Fruit fly (Drosophila melanogaster) whole organism, prepupa: Measurements from ENCODE around the gene CG8675.

Experiments used
- Blimp-1 ChIP-seq: fragments of 200-800 bp; sonication (Bioruptor generic); optimal IDR thresholded peaks from 3 replicates; lab custom pipeline; 2017; ENCODE audit warnings: missing biosample characterization, missing genetic modification characterization, mild to moderate bottlenecking, moderate library complexity, missing genetic modification reagents
- CG10631 ChIP-seq: fragments of 200-800 bp; sonication (Bioruptor generic); optimal IDR thresholded peaks from 2 replicates; lab custom pipeline; 2016; ENCODE audit warnings: missing biosample characterization, missing genetic modification characterization
- CG10669 ChIP-seq: fragments of 200-800 bp; sonication (Bioruptor generic); optimal IDR thresholded peaks from 3 replicates; lab custom pipeline; 2018; ENCODE audit warnings: missing biosample characterization, mild to moderate bottlenecking, missing genetic modification characterization, moderate library complexity
- CG11762 ChIP-seq: fragments of 200-800 bp; sonication (Bioruptor generic); optimal IDR thresholded peaks from 3 replicates; lab custom pipeline; 2016; ENCODE audit warnings: missing biosample characterization, missing genetic modification characterization; ENCODE audit not compliant: insufficient read depth
- CG11902 ChIP-seq: fragments of 200-800 bp; sonication (Bioruptor generic); optimal IDR thresholded peaks from 3 replicates; lab custom pipeline; 2016; ENCODE audit warnings: missing biosample characterization, missing genetic modification characterization
- CG1621 ChIP-seq: fragments of 200-800 bp; sonication (Bioruptor generic); optimal IDR thresholded peaks from 3 replicates; lab custom pipeline; 2018; ENCODE audit warnings: missing biosample characterization, mild to moderate bottlenecking, missing genetic modification characterization
- CG16779 ChIP-seq: fragments of 200-800 bp; sonication (Bioruptor generic); optimal IDR thresholded peaks from 3 replicates; lab custom pipeline; 2017; ENCODE audit warnings: missing biosample characterization, mild to moderate bottlenecking, missing genetic modification characterization
- CG3032 ChIP-seq: fragments of 200-800 bp; optimal IDR thresholded peaks from 2 replicates; lab custom pipeline; 2019; ENCODE audit warnings: missing biosample characterization, mild to moderate bottlenecking, missing genetic modification characterization, moderate library complexity
- CG31627 ChIP-seq: fragments of 200-800 bp; sonication (Bioruptor generic); optimal IDR thresholded peaks from 3 replicates; lab custom pipeline; 2016; ENCODE audit warnings: missing biosample characterization, missing genetic modification characterization
- CG32006 ChIP-seq: fragments of 200-800 bp; sonication (Bioruptor generic); optimal IDR thresholded peaks from 3 replicates; lab custom pipeline; 2017; ENCODE audit warnings: missing biosample characterization, mild to moderate bottlenecking, missing genetic modification characterization
- CG34406 ChIP-seq: fragments of 200-800 bp; sonication (Bioruptor generic); optimal IDR thresholded peaks from 3 replicates; lab custom pipeline; 2016; ENCODE audit warnings: missing biosample characterization, missing genetic modification characterization
- CG3919 ChIP-seq: fragments of 200-800 bp; sonication (Bioruptor generic); optimal IDR thresholded peaks from 3 replicates; lab custom pipeline; 2016; ENCODE audit warnings: missing biosample characterization, missing genetic modification characterization
- CG6163 ChIP-seq: fragments of 200-800 bp; sonication (Bioruptor generic); IDR thresholded peaks from 3 replicates; pipeline ENCODE4 v1.3.6; 2022; ENCODE audit warnings: missing biosample characterization, missing genetic modification characterization
- CG6276 ChIP-seq: fragments of 200-800 bp; sonication (Bioruptor generic); optimal IDR thresholded peaks from 2 replicates; lab custom pipeline; 2017; ENCODE audit warnings: missing biosample characterization, mild to moderate bottlenecking, missing genetic modification characterization
- CG6808 ChIP-seq: fragments of 200-800 bp; sonication (Bioruptor generic); optimal IDR thresholded peaks from 3 replicates; lab custom pipeline; 2017; ENCODE audit warnings: missing biosample characterization, missing genetic modification characterization, mild to moderate bottlenecking, moderate library complexity, missing genetic modification reagents
- CG6854 ChIP-seq: fragments of 200-800 bp; sonication (Bioruptor generic); optimal IDR thresholded peaks from 2 replicates; lab custom pipeline; 2017; ENCODE audit warnings: missing biosample characterization, mild to moderate bottlenecking, missing genetic modification characterization
- CG7368 ChIP-seq: fragments of 200-800 bp; sonication (Bioruptor generic); optimal IDR thresholded peaks from 3 replicates; lab custom pipeline; 2016; ENCODE audit warnings: missing biosample characterization, missing genetic modification characterization
- CG8319 ChIP-seq: fragments of 200-800 bp; sonication (Bioruptor generic); optimal IDR thresholded peaks from 3 replicates; lab custom pipeline; 2016; ENCODE audit warnings: missing biosample characterization, missing genetic modification characterization
- CG8632 ChIP-seq: fragments of 200-800 bp; sonication (Bioruptor generic); optimal IDR thresholded peaks from 3 replicates; lab custom pipeline; 2016; ENCODE audit warnings: missing biosample characterization, missing genetic modification characterization
- Eip75B ChIP-seq: fragments of 200-800 bp; sonication (Bioruptor generic); optimal IDR thresholded peaks from 3 replicates; lab custom pipeline; 2016; ENCODE audit warnings: missing biosample characterization, missing genetic modification characterization
- Eip78C ChIP-seq: fragments of 200-800 bp; sonication (Bioruptor generic); peaks from one replicate; lab custom pipeline; 2016; ENCODE audit warnings: missing biosample characterization, missing genetic modification characterization
- Eip93F ChIP-seq: fragments of 200-800 bp; sonication (Bioruptor generic); optimal IDR thresholded peaks from 2 replicates; lab custom pipeline; 2016; ENCODE audit warnings: missing biosample characterization, mild to moderate bottlenecking, missing genetic modification characterization
- Ets21C ChIP-seq: fragments of 200-800 bp; sonication (Bioruptor generic); optimal IDR thresholded peaks from 3 replicates; lab custom pipeline; 2016; ENCODE audit warnings: missing biosample characterization, missing genetic modification characterization
- Gug ChIP-seq: fragments of 200-800 bp; sonication (Bioruptor generic); IDR thresholded peaks from 2 replicates; pipeline ENCODE4 v1.3.6; 2022; ENCODE audit warnings: missing biosample characterization, missing genetic modification characterization
- Hr38 ChIP-seq: sonication (Bioruptor generic); optimal IDR thresholded peaks from 2 replicates; lab custom pipeline; 2016; ENCODE audit warnings: missing biosample characterization, missing genetic modification characterization
- Hr39 ChIP-seq: fragments of 200-800 bp; sonication (Bioruptor generic); optimal IDR thresholded peaks from 2 replicates; lab custom pipeline; 2016; ENCODE audit warnings: missing biosample characterization, missing genetic modification characterization
- Lpt ChIP-seq: fragments of 200-800 bp; sonication (Bioruptor generic); optimal IDR thresholded peaks from 3 replicates; lab custom pipeline; 2016; ENCODE audit warnings: missing biosample characterization, missing genetic modification characterization
- OdsH ChIP-seq: fragments of 200-800 bp; sonication (Bioruptor generic); optimal IDR thresholded peaks from 3 replicates; lab custom pipeline; 2016; ENCODE audit warnings: missing biosample characterization, missing genetic modification characterization
- Smox ChIP-seq: fragments of 200-800 bp; sonication (Bioruptor generic); optimal IDR thresholded peaks from 3 replicates; lab custom pipeline; 2016; ENCODE audit warnings: missing biosample characterization, missing genetic modification characterization
- Sox102F ChIP-seq: fragments of 200-800 bp; sonication (Bioruptor generic); optimal IDR thresholded peaks from 2 replicates; lab custom pipeline; 2016; ENCODE audit warnings: missing biosample characterization, mild to moderate bottlenecking, missing genetic modification characterization
- Sox14 ChIP-seq: fragments of 200-800 bp; sonication (Bioruptor generic); optimal IDR thresholded peaks from 3 replicates; lab custom pipeline; 2016; ENCODE audit warnings: missing biosample characterization, missing genetic modification characterization
- Sox15 ChIP-seq: fragments of 200-800 bp; sonication (Bioruptor generic); optimal IDR thresholded peaks from 3 replicates; lab custom pipeline; 2016; ENCODE audit warnings: missing biosample characterization, missing genetic modification characterization
- achi ChIP-seq: fragments of 200-800 bp; sonication (Bioruptor generic); optimal IDR thresholded peaks from 3 replicates; lab custom pipeline; 2016; ENCODE audit warnings: missing biosample characterization, missing genetic modification characterization
- acj6 ChIP-seq: fragments of 200-800 bp; sonication (Bioruptor generic); optimal IDR thresholded peaks from 3 replicates; lab custom pipeline; 2016; ENCODE audit warnings: missing biosample characterization, missing genetic modification characterization
- dac ChIP-seq: fragments of 200-800 bp; sonication (Bioruptor generic); optimal IDR thresholded peaks from 2 replicates; lab custom pipeline; 2017; ENCODE audit warnings: missing biosample characterization, mild to moderate bottlenecking, missing genetic modification characterization
- dsx ChIP-seq: fragments of 200-800 bp; optimal IDR thresholded peaks from 3 replicates; lab custom pipeline; 2019; ENCODE audit warnings: missing biosample characterization, mild to moderate bottlenecking, missing genetic modification characterization, moderate library complexity; ENCODE audit not compliant: poor library complexity, severe bottlenecking
- eg ChIP-seq: fragments of 200-800 bp; sonication (Bioruptor generic); IDR thresholded peaks from 3 replicates; pipeline ENCODE4 v1.3.6; 2022; ENCODE audit warnings: missing biosample characterization, missing genetic modification characterization
- esn ChIP-seq: fragments of 200-800 bp; sonication (Bioruptor generic); optimal IDR thresholded peaks from 2 replicates; lab custom pipeline; 2016; ENCODE audit warnings: missing biosample characterization, mild to moderate bottlenecking, missing genetic modification characterization, moderate library complexity
- fd59A ChIP-seq: fragments of 200-800 bp; sonication (Bioruptor generic); optimal IDR thresholded peaks from 2 replicates; lab custom pipeline; 2017; ENCODE audit warnings: missing biosample characterization, mild to moderate bottlenecking, missing genetic modification characterization, missing genetic modification reagents
- fd85E ChIP-seq: fragments of 200-800 bp; sonication (Bioruptor generic); optimal IDR thresholded peaks from 3 replicates; lab custom pipeline; 2016; ENCODE audit warnings: missing biosample characterization, missing genetic modification characterization
- fkh ChIP-seq: fragments of 200-800 bp; sonication (Bioruptor generic); optimal IDR thresholded peaks from 3 replicates; lab custom pipeline; 2017; ENCODE audit warnings: missing biosample characterization, mild to moderate bottlenecking, missing genetic modification characterization, moderate library complexity
- lz ChIP-seq: fragments of 200-800 bp; sonication (Bioruptor generic); optimal IDR thresholded peaks from 3 replicates; lab custom pipeline; 2016; ENCODE audit warnings: missing biosample characterization, missing genetic modification characterization
- pdm3 ChIP-seq: fragments of 200-800 bp; sonication (Bioruptor generic); optimal IDR thresholded peaks from 3 replicates; lab custom pipeline; 2016; ENCODE audit warnings: missing biosample characterization, missing genetic modification characterization
- salr ChIP-seq, 2 experiments: fragments of 200-800 bp; sonication (Bioruptor generic); optimal IDR thresholded peaks; 3 replicates each; lab custom pipeline; 2016 to 2018; ENCODE audit warnings: missing biosample characterization in 2 of 2, missing genetic modification characterization in 2 of 2, mild to moderate bottlenecking in 1 of 2
- spab ChIP-seq: fragments of 200-800 bp; sonication (Bioruptor generic); optimal IDR thresholded peaks from 2 replicates; lab custom pipeline; 2017; ENCODE audit warnings: missing biosample characterization, mild to moderate bottlenecking, missing genetic modification characterization, missing genetic modification reagents
- svp ChIP-seq: fragments of 200-800 bp; sonication (Bioruptor generic); peaks from one replicate; lab custom pipeline; 2016; ENCODE audit warnings: missing biosample characterization, missing genetic modification characterization
- vri ChIP-seq: fragments of 200-800 bp; sonication (Bioruptor generic); optimal IDR thresholded peaks from 3 replicates; lab custom pipeline; 2016; ENCODE audit warnings: missing biosample characterization, mild to moderate bottlenecking, missing genetic modification characterization

CG8675 gene

dm6 chrX:17297924-17298591, 48.8 kb upstream of the CG8675 start (continued):
- no peak for TF ChIP-seq CG3032
- TF ChIP-seq vri (GFP tag; lab: Kevin White, UChicago), result peak; percentile 45
- TF ChIP-seq CG34406 (GFP tag; lab: Kevin White, UChicago), result no peak
- TF ChIP-seq OdsH (GFP tag; lab: Kevin White, UChicago), result peak; percentile 62
- peak; percentile 7 to 31 for TF ChIP-seq salr (GFP tag; optimal IDR thresholded peaks at IDR 0.05; lab: Kevin White, UChicago)
- TF ChIP-seq Hr38, result no peak
- no peak for TF ChIP-seq CG11902 (GFP tag; lab: Kevin White, UChicago)
- TF ChIP-seq acj6, result peak; percentile 44
- TF ChIP-seq achi (GFP tag; lab: Kevin White, UChicago), result peak; percentile 44
- TF ChIP-seq CG31627, result peak; percentile 45
- TF ChIP-seq CG32006 (GFP tag; lab: Kevin White, UChicago), result peak; percentile 46
- TF ChIP-seq Eip78C (GFP tag; lab: Kevin White, UChicago), result peak; percentile 85
- TF ChIP-seq eg, result peak; percentile 81

DNA sequence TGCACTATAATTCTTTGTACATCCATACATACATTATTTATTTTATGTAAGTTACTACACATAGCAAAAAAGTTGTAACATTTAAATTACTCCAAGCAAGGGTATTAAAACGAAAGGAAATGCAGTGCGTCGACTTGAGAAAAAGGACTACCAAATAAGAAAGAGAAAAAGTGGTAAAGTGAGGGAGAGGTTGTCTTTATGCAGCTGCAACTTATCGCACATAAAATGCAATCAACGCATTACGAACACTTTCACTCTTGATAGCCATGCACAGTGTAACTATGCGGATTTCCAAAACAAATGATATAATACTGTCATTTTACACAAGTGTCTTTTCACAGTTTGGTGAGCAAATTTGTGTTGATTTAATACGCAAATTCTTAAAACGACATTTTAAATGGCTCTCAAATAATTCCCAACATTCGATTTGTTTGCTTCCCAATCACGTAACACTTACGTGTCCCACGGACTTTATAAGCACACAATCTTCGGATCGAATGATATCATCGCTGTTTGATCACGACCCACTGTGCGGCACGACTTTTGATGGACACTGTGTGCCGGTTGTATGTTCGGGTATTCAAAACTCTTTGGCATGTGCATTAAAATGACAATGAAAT, 47.9 kb upstream of the CG8675 start:
- TF ChIP-seq dac (GFP tag; lab: Kevin White, UChicago) (peak; percentile 86), acj6 (peak; percentile 85), CG7368 (GFP tag; lab: Kevin White, UChicago) (peak; percentile 87), Lpt (GFP tag; lab: Kevin White, UChicago) (peak; percentile 70), CG31627 (peak; percentile 92), Gug (peak; percentile 53), CG3919 (GFP tag; lab: Kevin White, UChicago) (peak; percentile 75), fd85E (GFP tag; lab: Kevin White, UChicago) (peak; percentile 59), fd59A (peak; percentile 29), Sox15 (GFP tag; lab: Kevin White, UChicago) (peak; percentile 83), Eip78C (GFP tag; lab: Kevin White, UChicago) (peak; percentile 97), Sox14 (GFP tag; lab: Kevin White, UChicago) (peak; percentile 89), CG6276 (GFP tag; lab: Kevin White, UChicago) (peak; percentile 79), lz (GFP tag; lab: Kevin White, UChicago) (peak; percentile 88), CG8632 (GFP tag; lab: Kevin White, UChicago) (peak; percentile 82), esn (GFP tag; lab: Kevin White, UChicago) (peak; percentile 94), CG1621 (tag; lab: Kevin White, UChicago) (peak; percentile 50), Hr39 (peak; percentile 93), CG6163 (peak; percentile 66), eg (peak; percentile 79), CG16779 (tag; lab: Kevin White, UChicago) (peak; percentile 35), CG3032 (peak; percentile 57), Hr38 (no peak), CG32006 (GFP tag; lab: Kevin White, UChicago) (peak; percentile 91), Eip75B (peak; percentile 88), CG11762 (GFP tag; lab: Kevin White, UChicago) (peak; percentile 77), fkh (GFP tag; lab: Kevin White, UChicago) (no peak), CG6854 (peak; percentile 69), spab (GFP tag; lab: Kevin White, UChicago) (peak; percentile 44), dsx (GFP tag; lab: Kevin White, UChicago) (peak; percentile 40), CG6808 (GFP tag; lab: Kevin White, UChicago) (peak; percentile 59), Blimp-1 (GFP tag; lab: Kevin White, UChicago) (peak; percentile 94), pdm3 (GFP tag; lab: Kevin White, UChicago) (peak; percentile 85), Ets21C (GFP tag; lab: Kevin White, UChicago) (peak; percentile 89), Eip93F (GFP tag; lab: Kevin White, UChicago) (peak; percentile 49), svp (peak; percentile 96), CG8319 (GFP tag; lab: Kevin White, UChicago) (peak; percentile 84), CG10669 (GFP tag; lab: Kevin White, UChicago) (peak; percentile 63), CG10631 (GFP tag; lab: Kevin White, UChicago) (peak; percentile 75), Sox102F (GFP tag; lab: Kevin White, UChicago) (peak; percentile 89), Smox (GFP tag; lab: Kevin White, UChicago) (peak; percentile 91)
